Worm (Caenorhabditis elegans) whole organism, L4 larva: ENCODE data around the gene T13A10.1.

Experiments used
- R02D3.7 ChIP-seq: fragments of 150-350 bp; sonication (generic microtip); optimal IDR thresholded peaks from 3 replicates; lab custom pipeline; 2014; ENCODE audit warnings: missing biosample characterization, missing genetic modification characterization
- ZK546.5 ChIP-seq, 2 experiments: sonication (generic microtip); optimal IDR thresholded peaks; 2 replicates each; lab custom pipeline; 2017; ENCODE audit warnings: missing biosample characterization in 2 of 2, missing genetic modification characterization in 2 of 2
- ceh-82 ChIP-seq: sonication (generic microtip); optimal IDR thresholded peaks from 2 replicates; lab custom pipeline; 2017; ENCODE audit warnings: missing biosample characterization, missing genetic modification characterization
- dmd-9 ChIP-seq: fragments of 200-800 bp; sonication (Bioruptor generic); IDR thresholded peaks from 2 replicates; pipeline ENCODE4 v1.3.6; 2022; ENCODE audit warnings: missing genetic modification reagents, missing genetic modification characterization, missing compliant biosample characterization
- jun-1 ChIP-seq: fragments of 150-350 bp; optimal IDR thresholded peaks from 2 replicates; lab custom pipeline; 2014; ENCODE audit warnings: missing biosample characterization, missing genetic modification reagents, missing genetic modification characterization
- lin-38 ChIP-seq: fragments of 200-800 bp; sonication (Bioruptor generic); IDR thresholded peaks from 2 replicates; pipeline ENCODE4 v1.3.6; 2022; ENCODE audit warnings: missing genetic modification reagents, missing genetic modification characterization, missing compliant biosample characterization
- mxl-3 ChIP-seq: fragments of 200-800 bp; sonication (Bioruptor generic); optimal IDR thresholded peaks from 2 replicates; lab custom pipeline; 2018; ENCODE audit warnings: mild to moderate bottlenecking, missing genetic modification characterization, missing compliant biosample characterization
- nhr-10 ChIP-seq: fragments of 150-350 bp; optimal IDR thresholded peaks from 2 replicates; lab custom pipeline; 2014; ENCODE audit warnings: missing biosample characterization, missing genetic modification characterization
- nhr-11 ChIP-seq: fragments of 150-350 bp; optimal IDR thresholded peaks from 2 replicates; lab custom pipeline; 2014; ENCODE audit warnings: missing biosample characterization, missing genetic modification characterization
- pha-4 ChIP-seq, 2 experiments: fragments of 150-350 bp in 1 of 2; fragments of 200-800 bp in 1 of 2; sonication (Bioruptor generic) in 1 of 2; IDR thresholded peaks in 1 of 2; optimal IDR thresholded peaks in 1 of 2; 2 replicates each; pipeline versions ENCODE4 v1.3.6 to Lab custom; 2014 to 2022; ENCODE audit warnings: missing genetic modification characterization in 2 of 2, missing genetic modification reagents in 2 of 2, missing biosample characterization in 1 of 2, missing compliant biosample characterization in 1 of 2
- unc-130 ChIP-seq: sonication (generic microtip); optimal IDR thresholded peaks from 2 replicates; lab custom pipeline; 2016; ENCODE audit warnings: missing genetic modification reagents, missing genetic modification characterization, missing compliant biosample characterization

DNA sequence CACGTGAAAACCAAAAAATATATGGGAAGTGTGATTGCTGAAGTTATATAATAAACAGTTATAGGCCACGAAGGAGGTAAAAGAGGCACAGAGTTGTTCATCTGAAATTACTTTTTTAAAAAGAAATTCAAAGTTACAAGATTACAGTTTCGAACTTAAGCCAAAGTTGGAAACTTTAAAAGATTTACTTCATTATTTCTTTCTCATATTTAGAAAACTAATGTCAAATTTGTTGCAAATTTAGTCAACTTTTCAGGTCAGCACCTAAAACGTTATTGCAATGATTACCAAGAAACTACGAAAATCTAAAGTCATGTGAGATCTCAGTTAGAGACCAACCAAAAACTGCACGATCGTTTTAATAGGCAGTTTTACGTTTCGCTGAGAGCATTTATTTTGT is 27.8 kb downstream of the T13A10.1 start, which contains the start of gene srv-25:
- TF ChIP-seq jun-1 (tag; lab: Kevin White, UChicago) (no peak), pha-4 (GFP tag; IDR thresholded peaks at IDR 0.05; lab: Robert Waterston, UW) (no peak), pha-4 (tag; optimal IDR thresholded peaks at IDR 0.05; lab: Kevin White, UChicago) (no peak), nhr-11 (tag; lab: Kevin White, UChicago) (no peak), dmd-9 (GFP tag; lab: Robert Waterston, UW) (no peak), nhr-10 (tag; lab: Kevin White, UChicago) (no peak), mxl-3 (no peak), lin-38 (no peak), R02D3.7 (tag; lab: Kevin White, UChicago) (no peak), unc-130 (no peak), ceh-82 (tag; lab: Kevin White, UChicago) (no peak), ZK546.5 (tag; optimal IDR thresholded peaks at IDR 0.05; lab: Kevin White, UChicago) (no peak)
